Worm (Caenorhabditis elegans) whole organism, late embryonic: Measurements from ENCODE around the gene F08H9.2.

ENCODE experiments used
- F13H6.1 ChIP-seq: sonication (generic microtip); optimal IDR thresholded peaks from 2 replicates; lab custom pipeline; 2016; ENCODE audit warnings: missing genetic modification characterization, missing compliant biosample characterization
- ama-1 ChIP-seq: fragments of 150-350 bp; optimal IDR thresholded peaks from 2 replicates; lab custom pipeline; 2014
- ceh-22 ChIP-seq: sonication (generic microtip); optimal IDR thresholded peaks from 2 replicates; lab custom pipeline; 2017; ENCODE audit warnings: missing biosample characterization, missing genetic modification characterization
- fax-1 ChIP-seq: sonication (generic microtip); optimal IDR thresholded peaks from 2 replicates; lab custom pipeline; 2016; ENCODE audit warnings: missing genotype, missing genetic modification characterization, missing compliant biosample characterization
- gmeb-2 ChIP-seq: sonication (generic microtip); optimal IDR thresholded peaks from 2 replicates; lab custom pipeline; 2016; ENCODE audit warnings: missing genetic modification characterization, inconsistent platforms, missing compliant biosample characterization
- hlh-15 ChIP-seq: sonication (generic microtip); optimal IDR thresholded peaks from 2 replicates; lab custom pipeline; 2016; ENCODE audit warnings: missing genetic modification characterization, missing compliant biosample characterization
- pag-3 ChIP-seq: sonication (generic microtip); optimal IDR thresholded peaks from 2 replicates; lab custom pipeline; 2016; ENCODE audit warnings: missing compliant biosample characterization, missing genetic modification characterization, borderline replicate concordance
- pha-2 ChIP-seq: sonication (generic microtip); optimal IDR thresholded peaks from 2 replicates; lab custom pipeline; 2017; ENCODE audit warnings: mild to moderate bottlenecking, missing genetic modification characterization, missing compliant biosample characterization
- pqm-1 ChIP-seq: sonication (generic microtip); optimal IDR thresholded peaks from 2 replicates; lab custom pipeline; 2016; ENCODE audit warnings: missing genetic modification characterization, missing compliant biosample characterization
- tbx-7 ChIP-seq: sonication (generic microtip); optimal IDR thresholded peaks from 2 replicates; lab custom pipeline; 2016; ENCODE audit warnings: missing genotype, missing genetic modification characterization, missing compliant biosample characterization
- unc-55 ChIP-seq: sonication (generic microtip); optimal IDR thresholded peaks from 2 replicates; lab custom pipeline; 2017; ENCODE audit warnings: missing biosample characterization, missing genetic modification reagents, missing genetic modification characterization

ce11 chrV:14440841-14441240 is 19.6 kb upstream of the F08H9.2 start, which contains the start of gene F23B12.4:
- TF ChIP-seq ceh-22 (tag; lab: Kevin White, UChicago) = no peak
- no peak for TF ChIP-seq tbx-7
- TF ChIP-seq F13H6.1 (tag; lab: Kevin White, UChicago) = no peak
- TF ChIP-seq ama-1 = no peak
- TF ChIP-seq pag-3 (tag; lab: Kevin White, UChicago) = no peak
- TF ChIP-seq pqm-1 = no peak
- TF ChIP-seq pha-2 (tag; lab: Kevin White, UChicago) = no peak
- no peak for TF ChIP-seq unc-55 (GFP tag; lab: Kevin White, UChicago)
- TF ChIP-seq gmeb-2 = no peak
- no peak for TF ChIP-seq fax-1 (tag; lab: Kevin White, UChicago)
- no peak for TF ChIP-seq hlh-15 (tag; lab: Kevin White, UChicago)
